Worm (Caenorhabditis elegans) whole organism, midembryonic: ENCODE measurements around the gene lron-12.

Experiments used
- T22C8.4 ChIP-seq: fragments of 200-800 bp; sonication (Bioruptor generic); IDR thresholded peaks from 2 replicates; pipeline ENCODE4 v1.3.6; 2022; ENCODE audit warnings: missing genetic modification characterization, missing compliant biosample characterization
- cog-1 ChIP-seq: sonication (generic microtip); optimal IDR thresholded peaks from 2 replicates; lab custom pipeline; 2016; ENCODE audit warnings: missing genetic modification characterization, missing compliant biosample characterization
- flt-1 ChIP-seq: fragments of 200-800 bp; sonication (Bioruptor generic); IDR thresholded peaks from 2 replicates; pipeline ENCODE4 v1.3.6; 2022; ENCODE audit warnings: missing genetic modification characterization, missing compliant biosample characterization
- klf-2 ChIP-seq: fragments of 200-800 bp; sonication (Bioruptor generic); conservative IDR thresholded peaks from 2 replicates; pipeline ENCODE4 v1.3.6; 2022; ENCODE audit warnings: missing genetic modification reagents, missing genetic modification characterization, missing compliant biosample characterization
- med-1 ChIP-seq: sonication (generic microtip); optimal IDR thresholded peaks from 2 replicates; lab custom pipeline; 2017; ENCODE audit warnings: missing genetic modification characterization, mild to moderate bottlenecking, missing compliant biosample characterization, antibody characterized with exemption, missing genetic modification reagents; ENCODE audit not compliant: insufficient read depth
- ref-1 ChIP-seq: fragments of 200-800 bp; sonication (Bioruptor generic); conservative IDR thresholded peaks from 2 replicates; pipeline ENCODE4 v1.3.6; 2022; ENCODE audit warnings: missing genetic modification reagents, missing genetic modification characterization, missing compliant biosample characterization
- tab-1 ChIP-seq: fragments of 200-800 bp; sonication (Bioruptor generic); IDR thresholded peaks from 2 replicates; pipeline ENCODE4 v1.3.6; 2022; ENCODE audit warnings: missing genetic modification characterization, missing compliant biosample characterization
- ztf-23 ChIP-seq: fragments of 200-800 bp; sonication (Bioruptor generic); IDR thresholded peaks from 2 replicates; pipeline ENCODE4 v1.3.6; 2022; ENCODE audit warnings: missing genetic modification reagents, missing genetic modification characterization, missing compliant biosample characterization
- ztf-29 ChIP-seq: fragments of 200-800 bp; sonication (Bioruptor generic); IDR thresholded peaks from 2 replicates; pipeline ENCODE4 v1.3.6; 2022; ENCODE audit warnings: missing genetic modification reagents, missing genetic modification characterization, missing compliant biosample characterization

- TF ChIP-seq flt-1 (GFP tag; lab: Robert Waterston, UW) (no peak), cog-1 (tag; lab: Kevin White, UChicago) (no peak), T22C8.4 (GFP tag; lab: Robert Waterston, UW) (no peak), tab-1 (GFP tag; lab: Robert Waterston, UW) (no peak), ztf-23 (no peak), ztf-29 (GFP tag; lab: Robert Waterston, UW) (no peak), ref-1 (no peak), med-1 (GFP tag; lab: Kevin White, UChicago) (no peak), klf-2 (GFP tag; lab: Robert Waterston, UW) (no peak)
Measured at ce11 chrIII:12160929-12161328, 42.6 kb upstream of the lron-12 start.
